Worm (Caenorhabditis elegans): ENCODE data around the gene srx-95.

The srx-95 gene

DNA sequence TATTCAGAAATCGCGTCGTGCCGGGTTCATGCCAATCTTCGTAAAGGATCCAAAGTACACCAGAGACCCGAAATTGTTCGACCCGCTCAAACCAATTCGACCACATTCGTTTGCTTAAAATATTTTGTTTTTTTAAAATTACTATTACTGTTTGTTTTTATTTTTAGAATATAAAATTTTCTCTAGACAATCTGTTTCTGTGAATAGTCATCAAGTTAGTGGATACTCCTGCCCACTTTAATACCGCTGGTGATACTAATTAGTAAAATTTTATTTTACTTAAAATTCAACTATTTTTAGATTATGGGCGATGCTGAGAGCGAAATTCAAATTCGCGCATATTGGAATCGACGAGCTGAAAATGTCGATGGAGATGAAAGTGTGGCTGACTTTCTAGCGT lies 18.0 kb downstream of the srx-95 start, which contains the start of gene T14B4.1:
Gene T14B4.1, plus strand, starts transcription at position 301 of the 400 bp plus-strand sequence.
- TF ChIP-seq ccch-3 (GFP tag; optimal IDR thresholded peaks at IDR 0.05) (no peak), zfh-2 (GFP tag; conservative IDR thresholded peaks at IDR 0.05) (no peak), Y67H2A.10 (GFP tag; conservative IDR thresholded peaks at IDR 0.05) (no peak), F52B5.7 (tag; optimal IDR thresholded peaks at IDR 0.05) (no peak), tbx-9 (tag; optimal IDR thresholded peaks at IDR 0.05; ENCODE audit: borderline replicate concordance) (no peak)

DNA sequence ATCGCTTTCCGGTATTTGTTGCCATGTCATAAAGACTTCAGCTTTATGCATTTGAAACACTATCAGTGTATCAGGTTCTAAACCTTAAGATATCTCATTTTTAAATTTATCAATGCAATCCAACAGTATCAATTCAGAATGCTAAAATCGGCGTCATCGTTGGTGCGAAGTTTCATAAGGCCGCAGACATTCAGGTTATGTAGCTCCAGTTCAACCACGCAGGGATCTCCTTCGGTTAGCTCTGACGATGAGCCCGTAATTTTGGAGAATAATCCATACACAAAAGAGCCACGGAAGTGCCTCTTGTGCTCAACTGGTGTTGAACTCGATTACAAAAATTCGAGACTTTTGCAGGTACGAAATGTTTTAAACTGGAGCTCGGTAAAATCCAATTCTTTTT lies 18.5 kb downstream of the srx-95 start, which contains the start of gene mrps-18.C:
Gene mrps-18.C, plus strand, starts transcription at position 138 of the 400 bp plus-strand sequence.
- TF ChIP-seq hsf-1 (GFP tag; IDR thresholded peaks at IDR 0.05) (0 out of 2 replicates have a peak, but pooled peaks have one; percentile 27), athp-1 (tag; optimal IDR thresholded peaks at IDR 0.05) (peak; percentile 22), madf-6 (GFP tag; IDR thresholded peaks at IDR 0.05) (peak; percentile 47), tbp1 (GFP tag; optimal IDR thresholded peaks at IDR 0.05) (no peak), lin-40 (tag; optimal IDR thresholded peaks at IDR 0.05) (no peak), nfya-1 (tag; optimal IDR thresholded peaks at IDR 0.05; ENCODE audit: borderline replicate concordance, insufficient read depth) (no peak), Y95B8A.8 (GFP tag; IDR thresholded peaks at IDR 0.05) (no peak), Y53F4B.3 (GFP tag; IDR thresholded peaks at IDR 0.05) (no peak), ekl-4 (GFP tag; IDR thresholded peaks at IDR 0.05) (peak; percentile 56), let-607 (tag; optimal IDR thresholded peaks at IDR 0.05) (no peak), hmg-20 (GFP tag; IDR thresholded peaks at IDR 0.05) (0 out of 2 replicates have a peak, but pooled peaks have one; percentile 3), mcd-1 (GFP tag; IDR thresholded peaks at IDR 0.05) (0 out of 2 replicates have a peak, but pooled peaks have one; percentile 30), C06A6.2 (GFP tag; conservative IDR thresholded peaks at IDR 0.05) (no peak), unc-62 (GFP tag; optimal IDR thresholded peaks at IDR 0.05) (no peak), repo-1 (tag; optimal IDR thresholded peaks at IDR 0.05) (peak; percentile 36), F49E8.2 (tag; optimal IDR thresholded peaks at IDR 0.05; ENCODE audit: insufficient read depth) (no peak), ztf-3 (GFP tag; optimal IDR thresholded peaks at IDR 0.05) (no peak), hmg-1.2 (GFP tag; IDR thresholded peaks at IDR 0.05) (0 out of 2 replicates have a peak, but pooled peaks have one; percentile 15), madf-3 (GFP tag; IDR thresholded peaks at IDR 0.05) (0 out of 2 replicates have a peak, but pooled peaks have one; percentile 7), nhr-179 (tag; optimal IDR thresholded peaks at IDR 0.05) (no peak)

DNA sequence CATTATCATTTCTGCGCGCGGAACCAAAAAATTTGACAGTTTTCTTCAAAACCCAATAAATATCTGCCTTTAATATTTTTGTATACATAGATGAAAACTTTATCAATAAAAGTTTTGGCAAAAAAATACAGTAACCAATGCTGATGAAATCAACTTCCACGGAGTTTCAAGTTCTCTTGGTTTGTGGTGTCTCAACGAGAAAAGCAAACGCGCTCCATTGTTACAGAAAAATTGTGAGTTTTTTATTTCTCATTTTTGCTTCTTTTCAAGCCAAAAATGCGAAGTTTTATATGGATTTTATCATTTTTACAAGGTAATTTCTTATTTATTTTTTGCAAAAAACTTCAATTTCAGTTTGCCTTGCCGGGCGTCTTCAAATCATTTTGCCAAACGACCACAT lies 19.9 kb downstream of the srx-95 start, which contains the start of gene T14B4.3:
Gene T14B4.3, plus strand, starts transcription at position 264 of the 400 bp plus-strand sequence.
- TF ChIP-seq ceh-100 (GFP tag; IDR thresholded peaks at IDR 0.05) (peak; percentile 97), rcor-1 (GFP tag; IDR thresholded peaks at IDR 0.05) (peak; percentile 27; the same call in 1 of the 2 replicates), attf-3 (GFP tag; conservative IDR thresholded peaks at IDR 0.05) (peak; percentile 56; the same call in 1 of the 2 replicates), ZK185.1 (tag; optimal IDR thresholded peaks at IDR 0.05; ENCODE audit: poor library complexity, severe bottlenecking) (peak; percentile 24), ets-4 (GFP tag; optimal IDR thresholded peaks at IDR 0.05) (no peak), ceh-27 (GFP tag; optimal IDR thresholded peaks at IDR 0.05) (peak; percentile 53), F23B12.7 (tag; optimal IDR thresholded peaks at IDR 0.05; ENCODE audit: insufficient read depth) (peak; percentile 78), lir-1 (GFP tag; conservative IDR thresholded peaks at IDR 0.05) (0 out of 2 replicates have a peak, but pooled peaks have one; percentile 24), efl-1 (GFP tag; optimal IDR thresholded peaks at IDR 0.05) (no peak), K12H6.12 (tag; optimal IDR thresholded peaks at IDR 0.05) (peak; percentile 22), nhr-80 (tag; optimal IDR thresholded peaks at IDR 0.05) (peak; percentile 26), hmg-1.2 (GFP tag; IDR thresholded peaks at IDR 0.05) (peak; percentile 64), ztf-18 (tag; optimal IDR thresholded peaks at IDR 0.05) (peak; percentile 32), egl-18 (GFP tag; IDR thresholded peaks at IDR 0.05) (no peak), mcd-1 (GFP tag; IDR thresholded peaks at IDR 0.05) (peak; percentile 92), D2030.7 (GFP tag; IDR thresholded peaks at IDR 0.05) (peak; percentile 50), snpc-3.4 (tag; optimal IDR thresholded peaks at IDR 0.05) (peak; percentile 20), unc-130 (GFP tag; optimal IDR thresholded peaks at IDR 0.05) (peak; percentile 38), F33H1.4 (GFP tag; IDR thresholded peaks at IDR 0.05) (peak; percentile 25; the same call in 1 of the 2 replicates), Y53G8AR.9 (GFP tag; conservative IDR thresholded peaks at IDR 0.05) (no peak), rpc-1 (optimal IDR thresholded peaks at IDR 0.05) (no peak), rpc-1 (tag; optimal IDR thresholded peaks at IDR 0.05) (no peak), attf-5 (GFP tag; optimal IDR thresholded peaks at IDR 0.05) (peak; percentile 67)
